Worm (Caenorhabditis elegans): ENCODE measurements around the gene sra-39.

Gene sra-39

DNA sequence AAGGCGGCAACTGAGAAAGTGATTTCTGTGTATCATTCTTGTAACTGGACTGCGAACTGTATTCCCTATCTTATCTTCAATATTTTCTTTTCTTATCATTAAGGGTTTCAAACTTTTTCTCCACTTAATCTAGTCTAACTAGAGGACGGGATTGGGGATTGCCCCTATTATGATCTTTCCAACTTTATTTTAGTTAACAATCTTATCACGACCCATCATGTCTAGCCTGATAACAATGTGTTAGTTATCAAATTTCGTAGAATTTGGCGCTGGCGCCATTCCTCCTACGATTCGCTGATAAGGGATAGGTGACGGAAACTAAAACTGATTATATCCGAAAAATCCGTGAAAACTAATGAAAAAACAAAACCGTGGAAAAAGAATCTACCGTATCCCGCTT lies 34.1 kb upstream of the sra-39 start:
- no peak for TF ChIP-seq fkh-4 (tag; optimal IDR thresholded peaks at IDR 0.05; ENCODE audit: borderline replicate concordance)
- peak; percentile 96 for TF ChIP-seq elt-2 (tag; optimal IDR thresholded peaks at IDR 0.05)
- no peak for TF ChIP-seq nhr-12 (tag; optimal IDR thresholded peaks at IDR 0.05)
- no peak for TF ChIP-seq mab-9 (GFP tag; IDR thresholded peaks at IDR 0.05)
- TF ChIP-seq lin-14 (GFP tag; optimal IDR thresholded peaks at IDR 0.05): peak; percentile 28
- TF ChIP-seq pqm-1 (tag; optimal IDR thresholded peaks at IDR 0.05): peak; percentile 97
- TF ChIP-seq nhr-237 (tag; optimal IDR thresholded peaks at IDR 0.05): no peak
- TF ChIP-seq efl-1 (optimal IDR thresholded peaks at IDR 0.05): no peak
- TF ChIP-seq efl-1 (GFP tag; optimal IDR thresholded peaks at IDR 0.05 in 1 of 2): peak in 1 of 2 experiments; percentile 12
- TF ChIP-seq elt-3 (tag; optimal IDR thresholded peaks at IDR 0.05): peak; percentile 97 to 100 (median 99)
- no peak for TF ChIP-seq unc-98 (GFP tag; IDR thresholded peaks at IDR 0.05)
- TF ChIP-seq unc-130 (tag; optimal IDR thresholded peaks at IDR 0.05): peak; percentile 26
- TF ChIP-seq ceh-82 (tag; optimal IDR thresholded peaks at IDR 0.05): no peak

DNA sequence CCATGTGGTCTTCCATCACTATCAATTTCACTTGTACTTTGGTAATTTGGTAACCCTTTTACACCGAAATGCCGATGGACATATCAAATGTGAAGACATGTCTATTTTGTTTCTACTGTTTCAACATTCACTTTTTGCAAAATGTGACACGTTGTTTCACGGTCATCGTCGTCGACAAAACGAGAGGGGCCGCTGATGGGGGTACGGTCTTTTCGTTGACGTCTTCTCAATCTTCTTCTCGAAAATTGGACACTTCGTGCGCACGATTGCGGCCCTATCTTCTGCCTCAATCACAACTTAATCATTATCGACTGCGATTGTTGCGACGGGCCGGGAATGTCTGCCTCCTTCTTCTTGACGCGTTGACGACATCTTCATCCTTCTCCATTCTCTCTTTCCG lies 33.5 kb upstream of the sra-39 start:
- TF ChIP-seq nhr-90 (tag; optimal IDR thresholded peaks at IDR 0.05; ENCODE audit: poor library complexity): peak; percentile 39
- TF ChIP-seq nhr-20 (tag; optimal IDR thresholded peaks at IDR 0.05): peak; percentile 67
- peak; percentile 56 for TF ChIP-seq blmp-1 (tag; optimal IDR thresholded peaks at IDR 0.05)
- peak; percentile 41 for TF ChIP-seq nhr-71 (tag; optimal IDR thresholded peaks at IDR 0.05)
- peak; percentile 36 for TF ChIP-seq tbx-2 (tag; optimal IDR thresholded peaks at IDR 0.05)
- TF ChIP-seq unc-98 (GFP tag; IDR thresholded peaks at IDR 0.05): no peak
- TF ChIP-seq ets-5 (GFP tag; IDR thresholded peaks at IDR 0.05): no peak
- TF ChIP-seq lin-14 (GFP tag; optimal IDR thresholded peaks at IDR 0.05): peak; percentile 35
- TF ChIP-seq elt-3 (tag; optimal IDR thresholded peaks at IDR 0.05): peak; percentile 68 to 98 (median 82)
- peak in 1 of 2 experiments; percentile 30 for TF ChIP-seq lin-35 (GFP tag; optimal IDR thresholded peaks at IDR 0.05)
- TF ChIP-seq Y116A8C.19 (tag; optimal IDR thresholded peaks at IDR 0.05; ENCODE audit: borderline replicate concordance): no peak
- 0 out of 2 replicates have a peak, but pooled peaks have one; percentile 7 for TF ChIP-seq nhr-19 (GFP tag; conservative IDR thresholded peaks at IDR 0.05)
- TF ChIP-seq nhr-85 (tag): peak; percentile 88
- no peak for TF ChIP-seq aha-1 (tag; optimal IDR thresholded peaks at IDR 0.05)
- no peak for TF ChIP-seq dsc-1 (tag; optimal IDR thresholded peaks at IDR 0.05)
- no peak for TF ChIP-seq efl-1 (optimal IDR thresholded peaks at IDR 0.05)
- TF ChIP-seq efl-1 (GFP tag; optimal IDR thresholded peaks at IDR 0.05 in 1 of 2): peak in 1 of 2 experiments; percentile 59
- TF ChIP-seq snu-23 (GFP tag; optimal IDR thresholded peaks at IDR 0.05): peak; percentile 42

DNA sequence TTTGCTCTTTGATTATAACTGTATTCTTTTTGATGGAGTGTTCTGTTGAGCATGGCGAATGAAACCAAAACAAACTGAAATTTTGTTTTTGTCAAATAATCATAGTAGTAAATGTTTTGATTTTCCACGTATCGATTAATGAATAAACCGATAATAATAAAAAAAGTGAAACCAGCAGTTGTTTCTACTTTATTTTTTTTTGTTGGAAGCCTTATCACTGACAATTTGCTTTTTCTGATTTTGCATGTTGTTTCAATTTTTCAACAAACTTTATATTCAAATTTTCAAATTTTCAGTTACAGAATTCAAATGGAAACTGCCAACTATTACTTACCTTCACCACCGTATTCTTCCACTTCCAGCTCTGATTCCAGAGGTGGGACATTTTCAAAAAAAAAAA lies 31.3 kb upstream of the sra-39 start, which contains the start of gene elt-3:
Gene elt-3 (plus strand): TSS at position 301 of the 400 bp plus-strand sequence.
- TF ChIP-seq unc-62 (GFP tag; optimal IDR thresholded peaks at IDR 0.05) (no peak), nhr-84 (tag; optimal IDR thresholded peaks at IDR 0.05) (no peak), dpl-1 (GFP tag; optimal IDR thresholded peaks at IDR 0.05) (no peak), nhr-71 (tag; optimal IDR thresholded peaks at IDR 0.05) (no peak), hlh-4 (tag; optimal IDR thresholded peaks at IDR 0.05) (no peak), ceh-82 (tag; optimal IDR thresholded peaks at IDR 0.05) (no peak), fkh-4 (tag; optimal IDR thresholded peaks at IDR 0.05; ENCODE audit: borderline replicate concordance) (no peak), lin-14 (GFP tag; optimal IDR thresholded peaks at IDR 0.05) (no peak), Y116A8C.19 (tag; optimal IDR thresholded peaks at IDR 0.05; ENCODE audit: borderline replicate concordance) (no peak), C04F5.9 (tag; optimal IDR thresholded peaks at IDR 0.05) (no peak), ztf-4 (tag; optimal IDR thresholded peaks at IDR 0.05) (no peak), alr-1 (tag; optimal IDR thresholded peaks at IDR 0.05; ENCODE audit: borderline replicate concordance) (no peak), nhr-85 (tag) (no peak), ceh-88 (GFP tag; IDR thresholded peaks at IDR 0.05) (no peak), nhr-90 (tag; optimal IDR thresholded peaks at IDR 0.05; ENCODE audit: poor library complexity) (no peak), F16B12.6 (tag; optimal IDR thresholded peaks at IDR 0.05) (no peak), mep-1 (tag; optimal IDR thresholded peaks at IDR 0.05) (no peak), unc-30 (tag; optimal IDR thresholded peaks at IDR 0.05) (no peak), nhr-11 (tag; optimal IDR thresholded peaks at IDR 0.05) (no peak), elt-2 (tag; optimal IDR thresholded peaks at IDR 0.05) (no peak)

Data from whole organism, L1 larva.